Fruit fly (Drosophila melanogaster): ENCODE results near the gene CG10005.

CG10005 gene

dm6 chr3R:11976556-11977335, at the start of gene CG10005:
CG10005 (minus strand) TSS chr3R:11977197.
- TF ChIP-seq noc (tag; optimal IDR thresholded peaks at IDR 0.05), result no peak

DNA sequence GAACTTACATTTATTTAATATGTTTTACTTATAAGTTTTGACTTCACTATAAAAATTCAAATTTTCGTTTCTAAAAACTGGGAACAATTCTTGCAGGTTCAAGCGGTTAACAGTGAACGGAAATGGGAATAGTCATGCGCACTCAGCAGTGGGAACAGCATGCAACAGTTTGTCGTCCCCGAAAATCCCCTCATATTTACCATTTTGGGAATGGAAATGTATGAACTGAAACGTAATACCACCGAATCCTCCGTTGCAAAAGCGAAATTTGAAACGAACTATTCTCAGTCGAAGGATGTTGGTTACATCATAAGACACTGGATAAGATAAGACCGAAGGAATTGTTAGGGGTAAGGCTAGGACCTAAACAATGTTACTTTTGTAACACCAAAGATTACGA, 44.0 kb upstream of the CG10005 start:
- no peak for TF ChIP-seq noc (tag; optimal IDR thresholded peaks at IDR 0.05)

dm6 chr3R:12016828-12017280, 39.9 kb upstream of the CG10005 start, which contains the start of the genes DCAF12 and Spt3:
DCAF12 (minus strand) TSS chr3R:12017031.
Spt3 (plus strand) TSS chr3R:12017156.
- TF ChIP-seq noc (tag; optimal IDR thresholded peaks at IDR 0.05), result no peak

- TF ChIP-seq noc (tag; optimal IDR thresholded peaks at IDR 0.05), result peak; percentile 83
Measured at dm6 chr3R:12010202-12010824, 33.3 kb upstream of the CG10005 start, which contains the start of the genes KLHL18 and GCC185. KLHL18 (minus strand) TSS chr3R:12010434. GCC185 (plus strand) TSS chr3R:12010772.

DNA sequence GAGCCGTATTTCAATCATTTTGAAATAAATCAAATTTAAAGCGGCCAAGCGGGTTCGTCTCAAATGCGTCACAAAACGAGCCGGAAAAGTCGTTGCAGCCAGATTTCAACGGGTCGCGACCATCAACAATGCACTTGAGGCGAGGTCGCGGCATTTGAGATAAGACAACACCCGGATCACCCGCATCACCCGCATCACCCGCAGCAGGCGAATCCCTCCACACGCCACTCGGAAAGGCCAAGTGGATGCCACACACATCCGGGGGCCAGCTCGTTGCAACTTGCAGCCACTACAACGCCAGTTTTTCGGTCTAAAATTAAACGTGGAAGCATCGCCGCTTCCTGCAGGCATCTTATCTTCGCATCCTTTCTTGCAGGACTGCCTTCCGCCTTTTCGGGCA, 29.4 kb upstream of the CG10005 start:
- TF ChIP-seq noc (tag; optimal IDR thresholded peaks at IDR 0.05), result no peak

- TF ChIP-seq noc (tag; optimal IDR thresholded peaks at IDR 0.05), result no peak
Measured at dm6 chr3R:12005417-12005816, 28.4 kb upstream of the CG10005 start, which contains the start of gene Tk. Tk (minus strand) TSS chr3R:12005473.

- TF ChIP-seq noc (tag; optimal IDR thresholded peaks at IDR 0.05), result no peak
Measured at dm6 chr3R:11999074-11999473, 22.1 kb upstream of the CG10005 start, which contains the start of gene Ect3. Ect3 (plus strand) TSS chr3R:11999278.

dm6 chr3R:11998130-11998529, 21.1 kb upstream of the CG10005 start:
- no peak for TF ChIP-seq noc (tag; optimal IDR thresholded peaks at IDR 0.05)

DNA sequence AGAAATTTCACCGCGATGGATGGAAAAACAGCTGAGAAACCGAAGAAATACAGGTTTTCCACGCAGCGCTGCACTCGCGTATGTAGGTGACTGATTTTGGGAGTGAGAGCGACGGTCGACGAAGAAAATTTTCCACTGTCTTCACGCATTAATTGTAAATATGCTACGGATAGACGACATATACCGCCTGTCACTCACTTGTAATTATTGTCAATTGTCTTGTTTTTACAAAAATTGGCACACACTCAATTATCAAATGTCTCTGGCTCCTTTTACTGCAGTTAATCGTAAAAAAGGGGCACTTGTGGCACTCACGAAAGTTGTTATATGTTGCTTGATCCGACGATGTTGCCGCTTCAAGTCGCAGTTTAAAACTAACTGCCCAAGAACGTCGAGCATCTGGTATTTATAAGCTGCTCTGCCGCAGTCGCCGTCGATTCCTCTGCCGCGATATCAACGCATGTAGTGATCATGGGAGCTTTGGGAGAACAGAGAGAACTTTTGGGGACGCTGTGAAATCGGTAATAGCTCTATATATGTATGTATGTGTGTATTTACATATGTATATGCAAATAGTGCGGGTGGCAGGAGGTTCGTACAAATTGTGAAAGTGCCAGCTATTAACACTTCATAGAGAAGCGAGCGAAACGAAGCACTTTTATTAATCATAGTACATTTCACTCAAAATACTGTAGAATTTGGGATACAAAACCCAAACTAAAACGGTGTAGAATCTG, 16.1 kb upstream of the CG10005 start, which contains the start of gene mfas:
TSS of gene mfas (minus strand) at position 382 of the 737 bp plus-strand sequence.
- TF ChIP-seq noc (tag; optimal IDR thresholded peaks at IDR 0.05), result no peak

- no peak for TF ChIP-seq noc (tag; optimal IDR thresholded peaks at IDR 0.05)
Measured at dm6 chr3R:11991538-11992164, 14.7 kb upstream of the CG10005 start.

- TF ChIP-seq noc (tag; optimal IDR thresholded peaks at IDR 0.05), result no peak
Measured at dm6 chr3R:11989996-11990395, 13.0 kb upstream of the CG10005 start.

dm6 chr3R:11989206-11989605, 12.2 kb upstream of the CG10005 start:
- TF ChIP-seq noc (tag; optimal IDR thresholded peaks at IDR 0.05), result no peak

- TF ChIP-seq noc (tag; optimal IDR thresholded peaks at IDR 0.05), result no peak
Measured at dm6 chr3R:11984862-11985261, 7.9 kb upstream of the CG10005 start.

- no peak for TF ChIP-seq noc (tag; optimal IDR thresholded peaks at IDR 0.05)
Measured at dm6 chr3R:11984441-11984840, 7.4 kb upstream of the CG10005 start, which contains the start of gene CG3397. CG3397 (minus strand) TSS chr3R:11984541.

- no peak for TF ChIP-seq noc (tag; optimal IDR thresholded peaks at IDR 0.05)
Measured at dm6 chr3R:11982547-11982946, 5.5 kb upstream of the CG10005 start.
